Worm (Caenorhabditis elegans): Measurements from ENCODE around the gene lys-5.

The lys-5 gene

ce11 chrIV:11594191-11594673, 31.1 kb downstream of the lys-5 start, which contains the start of gene mig-38 (continued):
- TF ChIP-seq efl-1 (optimal IDR thresholded peaks at IDR 0.05) (peak in 1 of 2 experiments; percentile 24), efl-1 (GFP tag; optimal IDR thresholded peaks at IDR 0.05 in 1 of 2) (no peak), hlh-17 (GFP tag; optimal IDR thresholded peaks at IDR 0.05; ENCODE audit: borderline replicate concordance) (no peak), aha-1 (tag; optimal IDR thresholded peaks at IDR 0.05) (no peak), fkh-10 (GFP tag; optimal IDR thresholded peaks at IDR 0.05) (peak; percentile 51), nhr-20 (tag; optimal IDR thresholded peaks at IDR 0.05) (peak; percentile 70), nhr-90 (tag; optimal IDR thresholded peaks at IDR 0.05; ENCODE audit: poor library complexity) (no peak), pag-3 (tag; optimal IDR thresholded peaks at IDR 0.05; ENCODE audit: borderline replicate concordance, insufficient read depth) (no peak), fkh-8 (tag; optimal IDR thresholded peaks at IDR 0.05) (peak; percentile 62), nhr-77 (tag; optimal IDR thresholded peaks at IDR 0.05) (peak; percentile 28), efl-3 (GFP tag; optimal IDR thresholded peaks at IDR 0.05) (peak; percentile 48), unc-30 (tag; optimal IDR thresholded peaks at IDR 0.05) (no peak), hlh-4 (tag; optimal IDR thresholded peaks at IDR 0.05) (no peak), nhr-28 (tag; optimal IDR thresholded peaks at IDR 0.05) (no peak), lin-39 (tag; optimal IDR thresholded peaks at IDR 0.05) (no peak), Y116A8C.19 (tag; optimal IDR thresholded peaks at IDR 0.05; ENCODE audit: borderline replicate concordance) (no peak), blmp-1 (tag; optimal IDR thresholded peaks at IDR 0.05) (peak; percentile 32), dpl-1 (GFP tag; optimal IDR thresholded peaks at IDR 0.05) (peak in 1 of 3 experiments; percentile 15), egl-13 (tag; optimal IDR thresholded peaks at IDR 0.05) (peak; percentile 63), unc-86 (tag; optimal IDR thresholded peaks at IDR 0.05) (peak; percentile 44), lsy-2 (tag; optimal IDR thresholded peaks at IDR 0.05) (peak; percentile 34 to 42), nhr-12 (tag; optimal IDR thresholded peaks at IDR 0.05) (no peak), dsc-1 (tag; optimal IDR thresholded peaks at IDR 0.05) (peak; percentile 29), snu-23 (GFP tag; optimal IDR thresholded peaks at IDR 0.05) (peak; percentile 51), ztf-4 (tag; optimal IDR thresholded peaks at IDR 0.05) (no peak), elt-2 (tag; optimal IDR thresholded peaks at IDR 0.05) (peak; percentile 25), xbp-1 (tag; optimal IDR thresholded peaks at IDR 0.05) (peak; percentile 6), aly-2 (tag; optimal IDR thresholded peaks at IDR 0.05) (peak; percentile 19), C34B4.2 (tag; optimal IDR thresholded peaks at IDR 0.05) (no peak), lir-3 (tag; optimal IDR thresholded peaks at IDR 0.05; ENCODE audit: poor library complexity) (peak; percentile 51), ceh-90 (tag; optimal IDR thresholded peaks at IDR 0.05) (no peak), irx-1 (tag; optimal IDR thresholded peaks at IDR 0.05) (no peak), mep-1 (tag; optimal IDR thresholded peaks at IDR 0.05) (peak; percentile 46), tlp-1 (tag; optimal IDR thresholded peaks at IDR 0.05) (no peak), nhr-47 (tag; optimal IDR thresholded peaks at IDR 0.05) (peak; percentile 72), nhr-76 (tag; optimal IDR thresholded peaks at IDR 0.05) (no peak), nhr-11 (tag; optimal IDR thresholded peaks at IDR 0.05) (no peak), lin-14 (GFP tag; optimal IDR thresholded peaks at IDR 0.05) (peak; percentile 75), unc-130 (tag; optimal IDR thresholded peaks at IDR 0.05) (no peak), ama-1 (optimal IDR thresholded peaks at IDR 0.05) (peak; percentile 93), nhr-237 (tag; optimal IDR thresholded peaks at IDR 0.05) (no peak), lin-13 (GFP tag; optimal IDR thresholded peaks at IDR 0.05) (no peak), egl-27 (tag; optimal IDR thresholded peaks at IDR 0.05) (no peak), nhr-71 (tag; optimal IDR thresholded peaks at IDR 0.05) (peak; percentile 70), lin-35 (GFP tag; optimal IDR thresholded peaks at IDR 0.05) (peak; percentile 37 to 46), ceh-8 (GFP tag; optimal IDR thresholded peaks at IDR 0.05) (no peak), tbx-2 (tag; optimal IDR thresholded peaks at IDR 0.05) (peak; percentile 14), vab-15 (tag; optimal IDR thresholded peaks at IDR 0.05) (no peak), nhr-84 (tag; optimal IDR thresholded peaks at IDR 0.05) (no peak), ceh-82 (tag; optimal IDR thresholded peaks at IDR 0.05) (peak; percentile 8 to 63 (median 33)), sptf-1 (tag; optimal IDR thresholded peaks at IDR 0.05) (no peak), mab-9 (GFP tag; IDR thresholded peaks at IDR 0.05) (0 out of 2 replicates have a peak, but pooled peaks have one; percentile 11), isw-1 (GFP tag; IDR thresholded peaks at IDR 0.05) (0 out of 2 replicates have a peak, but pooled peaks have one; percentile 1)

All from whole organism, L1 larva.